Worm (Caenorhabditis elegans): Measurements from ENCODE around the gene flr-1.

The flr-1 gene

ce11 chrX:13499923-13500322, 43.6 kb upstream of the flr-1 start:
- no peak for TF ChIP-seq rnt-1 (tag; optimal IDR thresholded peaks at IDR 0.05)

DNA sequence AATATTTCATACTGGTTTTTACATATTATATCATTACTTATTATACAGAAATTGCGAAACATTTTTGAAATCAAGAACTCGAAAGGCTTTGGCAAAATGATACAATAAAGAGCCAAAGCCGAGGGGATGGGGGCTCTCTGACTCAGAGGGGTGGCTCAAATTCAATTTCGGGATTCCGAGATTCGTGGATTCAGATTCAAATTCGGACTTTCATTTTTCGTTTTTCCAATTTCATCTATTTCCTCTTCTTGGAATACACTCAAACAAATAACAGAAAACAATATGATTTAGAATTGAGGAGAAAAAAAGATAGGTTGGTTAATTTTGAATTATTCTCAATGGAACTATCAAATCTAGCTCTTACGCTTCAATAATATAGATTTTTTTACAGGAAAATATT, 42.8 kb upstream of the flr-1 start:
- no peak for TF ChIP-seq hlh-13 (GFP tag; optimal IDR thresholded peaks at IDR 0.05)
- TF ChIP-seq unc-42 (tag; optimal IDR thresholded peaks at IDR 0.05): peak; percentile 70

ce11 chrX:13493762-13494161, 37.4 kb upstream of the flr-1 start:
- no peak for TF ChIP-seq madf-2 (tag; optimal IDR thresholded peaks at IDR 0.05)
- TF ChIP-seq F13H6.1 (tag; optimal IDR thresholded peaks at IDR 0.05): no peak
- TF ChIP-seq ceh-48 (tag; optimal IDR thresholded peaks at IDR 0.05): no peak
- TF ChIP-seq Y22D7AL.16 (tag; optimal IDR thresholded peaks at IDR 0.05): no peak
- TF ChIP-seq hlh-15 (tag; optimal IDR thresholded peaks at IDR 0.05): no peak

ce11 chrX:13484813-13485212, 28.5 kb upstream of the flr-1 start, which contains the start of gene srd-51:
srd-51 (minus strand) TSS chrX:13484913.
- TF ChIP-seq sox-2 (GFP tag; IDR thresholded peaks at IDR 0.05) (no peak), Y22D7AL.16 (tag; optimal IDR thresholded peaks at IDR 0.05) (no peak), madf-2 (tag; optimal IDR thresholded peaks at IDR 0.05) (no peak), T23F11.4 (GFP tag; optimal IDR thresholded peaks at IDR 0.05) (no peak), ttx-3 (tag; optimal IDR thresholded peaks at IDR 0.05) (no peak), hlh-8 (tag; optimal IDR thresholded peaks at IDR 0.05) (no peak), gmeb-2 (tag; optimal IDR thresholded peaks at IDR 0.05) (no peak), dve-1 (tag; optimal IDR thresholded peaks at IDR 0.05) (no peak), ama-1 (optimal IDR thresholded peaks at IDR 0.05) (no peak)

DNA sequence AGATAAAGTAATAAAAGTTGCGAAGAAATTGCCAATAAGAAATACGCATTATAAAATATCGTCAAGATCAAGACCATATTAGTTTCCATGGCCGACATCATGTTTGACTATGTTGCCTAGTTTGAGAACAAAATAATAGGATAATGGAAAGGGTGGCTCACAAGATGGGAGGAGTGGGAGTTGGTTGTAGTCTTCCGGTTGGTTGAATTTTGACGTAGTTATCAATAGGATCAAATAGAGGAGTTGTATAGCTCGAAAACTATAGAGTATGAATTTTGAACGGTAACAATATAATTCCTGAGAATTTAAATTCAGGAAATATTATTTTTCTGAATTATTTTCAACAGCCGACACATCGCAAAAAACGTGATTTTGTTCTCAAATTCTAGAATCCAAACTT, 25.4 kb upstream of the flr-1 start, which contains the start of gene srd-50:
srd-50 (minus strand) TSS at position 101 of the 400 bp plus-strand sequence.
- TF ChIP-seq T23F11.4 (GFP tag; optimal IDR thresholded peaks at IDR 0.05) (no peak), ceh-9 (tag; optimal IDR thresholded peaks at IDR 0.05) (no peak), ref-2 (tag; optimal IDR thresholded peaks at IDR 0.05) (no peak), dmd-4 (tag; optimal IDR thresholded peaks at IDR 0.05; ENCODE audit: borderline replicate concordance) (no peak), lin-11 (tag; optimal IDR thresholded peaks at IDR 0.05) (no peak), ceh-31 (tag; optimal IDR thresholded peaks at IDR 0.05) (no peak), ets-4 (tag; optimal IDR thresholded peaks at IDR 0.05) (no peak)

DNA sequence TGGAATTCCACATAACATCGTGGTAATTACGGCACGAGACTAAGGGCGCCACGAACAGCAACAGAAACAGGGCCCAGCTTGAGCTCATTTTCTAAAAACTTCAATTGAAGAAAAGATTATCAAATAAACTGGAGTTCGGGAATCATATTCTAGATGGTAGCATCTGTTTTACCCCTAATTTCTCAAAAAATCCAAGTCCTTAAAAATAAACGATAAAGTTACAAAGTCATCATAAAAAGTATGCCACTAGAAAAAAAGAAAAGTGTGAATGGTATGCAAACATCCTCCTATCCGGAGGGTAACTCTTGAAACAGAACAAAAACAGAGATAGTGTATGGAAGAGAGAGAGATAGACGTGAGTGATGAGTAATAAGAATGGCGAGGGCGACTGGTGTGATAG, 21.0 kb upstream of the flr-1 start, which contains the start of gene efn-3:
efn-3 (minus strand) TSS at position 101 of the 400 bp plus-strand sequence.
- TF ChIP-seq fkh-6 (tag; optimal IDR thresholded peaks at IDR 0.05) (no peak), fax-1 (tag; optimal IDR thresholded peaks at IDR 0.05) (no peak), npax-4 (tag; optimal IDR thresholded peaks at IDR 0.05) (no peak), ceh-19 (GFP tag; optimal IDR thresholded peaks at IDR 0.05) (no peak), ceh-2 (tag; optimal IDR thresholded peaks at IDR 0.05) (no peak), hlh-30 (tag; optimal IDR thresholded peaks at IDR 0.05; ENCODE audit: insufficient read depth) (no peak), T23F11.4 (GFP tag; optimal IDR thresholded peaks at IDR 0.05) (no peak)

DNA sequence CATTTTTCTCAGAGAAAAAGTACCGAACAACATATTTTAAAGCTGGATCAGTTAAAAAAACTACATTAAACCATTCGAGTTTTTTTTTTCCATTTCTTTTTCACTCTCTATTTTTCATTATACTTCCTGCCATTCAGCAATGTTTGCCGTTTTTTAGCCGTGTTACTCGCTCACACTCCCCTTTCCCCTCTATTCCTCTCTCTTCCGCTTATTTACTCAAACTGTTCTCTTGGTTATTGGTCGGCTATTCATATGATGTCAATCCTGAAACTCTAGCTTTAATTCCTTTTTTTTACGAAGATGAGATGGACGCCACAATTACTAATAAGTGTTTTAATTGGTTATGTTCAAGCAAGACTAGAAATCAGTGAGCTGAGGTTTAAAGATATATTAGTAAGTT, 15.5 kb upstream of the flr-1 start, which contains the start of gene tre-4:
tre-4 (plus strand) TSS at position 301 of the 400 bp plus-strand sequence.
- no peak for TF ChIP-seq pha-2 (tag; optimal IDR thresholded peaks at IDR 0.05)

ce11 chrX:13469907-13470647, 13.7 kb upstream of the flr-1 start:
- TF ChIP-seq hlh-6 (tag; optimal IDR thresholded peaks at IDR 0.05) (peak; percentile 73), ceh-45 (GFP tag; IDR thresholded peaks at IDR 0.05) (no peak), odd-2 (tag; optimal IDR thresholded peaks at IDR 0.05) (no peak), eyg-1 (tag; optimal IDR thresholded peaks at IDR 0.05) (no peak)
